Fruit fly (Drosophila melanogaster): Measurements from ENCODE around the gene CG32457.

CG32457 gene

dm6 chr3L:22987342-22987741, at the start of gene CG32457:
TSS of gene CG32457 (plus strand) at chr3L:22987642.
- no peak for TF ChIP-seq CG32121 (GFP tag; IDR thresholded peaks at IDR 0.05)
- no peak for TF ChIP-seq CG4496 (GFP tag; IDR thresholded peaks at IDR 0.05)
- TF ChIP-seq CG14655 (GFP tag; optimal IDR thresholded peaks at IDR 0.05) = no peak
- TF ChIP-seq gl (tag; optimal IDR thresholded peaks at IDR 0.05) = no peak
- no peak for TF ChIP-seq CG8301 (tag; optimal IDR thresholded peaks at IDR 0.05)
- TF ChIP-seq CG17806 (tag; optimal IDR thresholded peaks at IDR 0.05) = no peak
- TF ChIP-seq Pif1B (GFP tag; optimal IDR thresholded peaks at IDR 0.05) = no peak
- no peak for TF ChIP-seq CG15710 (tag; optimal IDR thresholded peaks at IDR 0.05)
- TF ChIP-seq CG13204 (GFP tag; optimal IDR thresholded peaks at IDR 0.05) = no peak
- TF ChIP-seq CG34367 (tag; optimal IDR thresholded peaks at IDR 0.05) = no peak
- no peak for TF ChIP-seq D1 (tag; optimal IDR thresholded peaks at IDR 0.05)
- TF ChIP-seq CG8159 (tag; optimal IDR thresholded peaks at IDR 0.05) = no peak
- no peak for TF ChIP-seq CG9948 (tag; optimal IDR thresholded peaks at IDR 0.05)
- no peak for TF ChIP-seq Pif1A (GFP tag; optimal IDR thresholded peaks at IDR 0.05)
- TF ChIP-seq fd96Ca (GFP tag; IDR thresholded peaks at IDR 0.05) = no peak
- no peak for TF ChIP-seq CG12605 (GFP tag; IDR thresholded peaks at IDR 0.05)
- no peak for TF ChIP-seq CG10348 (GFP tag; IDR thresholded peaks at IDR 0.05)
- no peak for TF ChIP-seq Snoo (tag; optimal IDR thresholded peaks at IDR 0.05)
- no peak for TF ChIP-seq rn (GFP tag; IDR thresholded peaks at IDR 0.05)
- no peak for TF ChIP-seq Ets98B (GFP tag; IDR thresholded peaks at IDR 0.05)

dm6 chr3L:22940249-22940648, 47.2 kb upstream of the CG32457 start:
- TF ChIP-seq CG15710 (tag; optimal IDR thresholded peaks at IDR 0.05) (no peak), CG4496 (GFP tag; IDR thresholded peaks at IDR 0.05) (no peak), Ets98B (GFP tag; IDR thresholded peaks at IDR 0.05) (no peak), CG13204 (GFP tag; optimal IDR thresholded peaks at IDR 0.05) (no peak), CG14655 (GFP tag; optimal IDR thresholded peaks at IDR 0.05) (no peak)

dm6 chr3L:22943484-22943883, 44.0 kb upstream of the CG32457 start:
- TF ChIP-seq CG4496 (GFP tag; IDR thresholded peaks at IDR 0.05) = 0 out of 3 replicates have a peak, but pooled peaks have one; percentile 38
- no peak for TF ChIP-seq Pif1B (GFP tag; optimal IDR thresholded peaks at IDR 0.05)

- TF ChIP-seq Ets98B (GFP tag; IDR thresholded peaks at IDR 0.05) (no peak), CG32121 (GFP tag; IDR thresholded peaks at IDR 0.05) (no peak), EcR (GFP tag; optimal IDR thresholded peaks at IDR 0.05) (no peak), CG9948 (tag; optimal IDR thresholded peaks at IDR 0.05) (no peak), CG14655 (GFP tag; optimal IDR thresholded peaks at IDR 0.05) (no peak), CG15710 (tag; optimal IDR thresholded peaks at IDR 0.05) (no peak), CG12605 (GFP tag; IDR thresholded peaks at IDR 0.05) (no peak), CG8159 (tag; optimal IDR thresholded peaks at IDR 0.05) (no peak), Pif1A (GFP tag; optimal IDR thresholded peaks at IDR 0.05) (no peak), CG4496 (GFP tag; IDR thresholded peaks at IDR 0.05) (no peak), Pif1B (GFP tag; optimal IDR thresholded peaks at IDR 0.05) (no peak), CG8301 (tag; optimal IDR thresholded peaks at IDR 0.05) (no peak), D1 (tag; optimal IDR thresholded peaks at IDR 0.05) (no peak), CG10348 (GFP tag; IDR thresholded peaks at IDR 0.05) (no peak), CG34367 (tag; optimal IDR thresholded peaks at IDR 0.05) (no peak), CG13204 (GFP tag; optimal IDR thresholded peaks at IDR 0.05) (no peak), gl (tag; optimal IDR thresholded peaks at IDR 0.05) (no peak), rn (GFP tag; IDR thresholded peaks at IDR 0.05) (no peak), CG17806 (tag; optimal IDR thresholded peaks at IDR 0.05) (no peak)
Observed at dm6 chr3L:22944493-22944892, 42.9 kb upstream of the CG32457 start.

- TF ChIP-seq CG4496 (GFP tag; IDR thresholded peaks at IDR 0.05) (0 out of 3 replicates have a peak, but pooled peaks have one; percentile 7), D1 (tag; optimal IDR thresholded peaks at IDR 0.05) (no peak), CG14655 (GFP tag; optimal IDR thresholded peaks at IDR 0.05) (no peak), CG13204 (GFP tag; optimal IDR thresholded peaks at IDR 0.05) (peak; percentile 39), fd96Ca (GFP tag; IDR thresholded peaks at IDR 0.05) (0 out of 3 replicates have a peak, but pooled peaks have one; percentile 27), Ets98B (GFP tag; IDR thresholded peaks at IDR 0.05) (peak; percentile 27; the same call in 1 of the 2 replicates)
Observed at dm6 chr3L:22945264-22945941, 42.0 kb upstream of the CG32457 start, which contains the start of gene Mes2. TSS of gene Mes2 (plus strand) at chr3L:22945657.

- peak; percentile 27 for TF ChIP-seq EcR (GFP tag; optimal IDR thresholded peaks at IDR 0.05)
- no peak for TF ChIP-seq CG9948 (tag; optimal IDR thresholded peaks at IDR 0.05)
- TF ChIP-seq Ets98B (GFP tag; IDR thresholded peaks at IDR 0.05) = no peak
- TF ChIP-seq Pif1B (GFP tag; optimal IDR thresholded peaks at IDR 0.05) = peak; percentile 2
Observed at dm6 chr3L:22947993-22948954, 39.2 kb upstream of the CG32457 start.
